Worm (Caenorhabditis elegans) whole organism, late embryonic: ENCODE data around the gene ave-1.

ENCODE experiments used
- ahr-1 ChIP-seq: sonication (generic microtip); optimal IDR thresholded peaks from 2 replicates; lab custom pipeline; 2016; ENCODE audit warnings: missing genetic modification characterization, missing compliant biosample characterization
- ceh-45 ChIP-seq: fragments of 200-800 bp; sonication (Bioruptor generic); IDR thresholded peaks from 2 replicates; pipeline ENCODE4 v1.3.6; 2022; ENCODE audit warnings: missing genetic modification reagents, missing genetic modification characterization, missing compliant biosample characterization
- ceh-9 ChIP-seq: sonication (generic microtip); optimal IDR thresholded peaks from 2 replicates; lab custom pipeline; 2016; ENCODE audit warnings: mild to moderate bottlenecking, missing genetic modification characterization, inconsistent platforms, missing compliant biosample characterization
- dve-1 ChIP-seq: sonication (generic microtip); optimal IDR thresholded peaks from 2 replicates; lab custom pipeline; 2017; ENCODE audit warnings: antibody characterized with exemption, mild to moderate bottlenecking, missing genetic modification characterization, missing compliant biosample characterization
- pat-9 ChIP-seq: fragments of 200-800 bp; sonication (Bioruptor generic); optimal IDR thresholded peaks from 2 replicates; lab custom pipeline; 2018; ENCODE audit warnings: mild to moderate bottlenecking, missing genetic modification characterization, moderate library complexity, missing compliant biosample characterization
- pqm-1 ChIP-seq: sonication (generic microtip); optimal IDR thresholded peaks from 2 replicates; lab custom pipeline; 2016; ENCODE audit warnings: missing genetic modification characterization, missing compliant biosample characterization
- rnt-1 ChIP-seq: sonication (generic microtip); optimal IDR thresholded peaks from 2 replicates; lab custom pipeline; 2016; ENCODE audit warnings: missing genetic modification characterization, missing compliant biosample characterization
- sox-4 ChIP-seq: sonication (generic microtip); optimal IDR thresholded peaks from 2 replicates; lab custom pipeline; 2017; ENCODE audit warnings: mild to moderate bottlenecking, missing genetic modification characterization, inconsistent platforms, missing compliant biosample characterization
- syd-9 ChIP-seq: sonication (generic microtip); optimal IDR thresholded peaks from 2 replicates; lab custom pipeline; 2016; ENCODE audit warnings: mild to moderate bottlenecking, missing genetic modification characterization, moderate library complexity, missing compliant biosample characterization
- tbx-7 ChIP-seq: sonication (generic microtip); optimal IDR thresholded peaks from 2 replicates; lab custom pipeline; 2016; ENCODE audit warnings: missing genotype, missing genetic modification characterization, missing compliant biosample characterization
- unc-3 ChIP-seq, 2 experiments: fragments of 200-800 bp in 1 of 2; sonication (Bioruptor generic) in 1 of 2; sonication (generic microtip) in 1 of 2; conservative IDR thresholded peaks in 1 of 2; optimal IDR thresholded peaks in 1 of 2; 2 replicates each; pipeline versions ENCODE4 v1.3.6 to Lab custom; 2016 to 2022; ENCODE audit warnings: missing compliant biosample characterization in 2 of 2, missing genetic modification characterization in 2 of 2, missing genetic modification reagents in 1 of 2
- unc-55 ChIP-seq: sonication (generic microtip); optimal IDR thresholded peaks from 2 replicates; lab custom pipeline; 2017; ENCODE audit warnings: missing biosample characterization, missing genetic modification reagents, missing genetic modification characterization

- TF ChIP-seq rnt-1 (tag; lab: Kevin White, UChicago): no peak
- TF ChIP-seq dve-1 (tag; lab: Kevin White, UChicago): no peak
- TF ChIP-seq syd-9 (tag; lab: Kevin White, UChicago): no peak
- TF ChIP-seq tbx-7 (tag; lab: Kevin White, UChicago): no peak
- no peak for TF ChIP-seq pqm-1 (tag; lab: Kevin White, UChicago)
- TF ChIP-seq ahr-1 (tag; lab: Kevin White, UChicago): no peak
- no peak for TF ChIP-seq sox-4 (tag; lab: Kevin White, UChicago)
- TF ChIP-seq ceh-45: no peak
- no peak for TF ChIP-seq pat-9 (tag; lab: Kevin White, UChicago)
- TF ChIP-seq unc-55 (GFP tag; lab: Kevin White, UChicago): no peak
- no peak for TF ChIP-seq unc-3 (GFP tag; conservative IDR thresholded peaks at IDR 0.05; lab: Robert Waterston, UW)
- TF ChIP-seq unc-3 (tag; optimal IDR thresholded peaks at IDR 0.05; lab: Kevin White, UChicago): no peak
- no peak for TF ChIP-seq ceh-9
Measured at ce11 chrIII:1495230-1495629, 545 bp downstream of the ave-1 start, which contains the start of gene Y82E9BR.19.
